Worm (Caenorhabditis elegans) whole organism, L4 larva: ENCODE measurements around the gene ech-6.

Source experiments
- R02D3.7 ChIP-seq: fragments of 150-350 bp; sonication (generic microtip); optimal IDR thresholded peaks from 3 replicates; lab custom pipeline; 2014; ENCODE audit warnings: missing biosample characterization, missing genetic modification characterization
- Y48G9A.11 ChIP-seq: fragments of 200-800 bp; sonication (Bioruptor generic); IDR thresholded peaks from 2 replicates; pipeline ENCODE4 v1.3.6; 2022; ENCODE audit warnings: missing genetic modification reagents, missing genetic modification characterization, missing compliant biosample characterization
- ceh-62 ChIP-seq: sonication (generic microtip); optimal IDR thresholded peaks from 2 replicates; lab custom pipeline; 2017; ENCODE audit warnings: missing biosample characterization, missing genetic modification characterization
- ctbp-1 ChIP-seq: fragments of 200-800 bp; sonication (Bioruptor generic); IDR thresholded peaks from 2 replicates; pipeline ENCODE4 v1.3.6; 2022; ENCODE audit warnings: missing genetic modification reagents, missing genetic modification characterization, missing compliant biosample characterization
- daf-16 ChIP-seq, 3 experiments: sonication (generic microtip); optimal IDR thresholded peaks; 2 replicates each; lab custom pipeline; 2016 to 2017; ENCODE audit warnings: missing genetic modification characterization in 3 of 3, missing genetic modification reagents in 3 of 3, mild to moderate bottlenecking in 2 of 3, missing compliant biosample characterization in 2 of 3, missing biosample characterization in 1 of 3, moderate library complexity in 1 of 3
- dmd-8 ChIP-seq: fragments of 200-800 bp; sonication (Bioruptor generic); IDR thresholded peaks from 2 replicates; pipeline ENCODE4 v1.3.6; 2022; ENCODE audit warnings: missing genetic modification characterization, missing compliant biosample characterization
- dpl-1 ChIP-seq: fragments of 150-350 bp; optimal IDR thresholded peaks from 2 replicates; lab custom pipeline; 2014; ENCODE audit warnings: missing biosample characterization, missing genetic modification reagents, missing genetic modification characterization
- dve-1 ChIP-seq: sonication (generic microtip); optimal IDR thresholded peaks from 2 replicates; lab custom pipeline; 2017; ENCODE audit warnings: antibody characterized with exemption, mild to moderate bottlenecking, missing genetic modification characterization, missing compliant biosample characterization; ENCODE audit not compliant: insufficient read depth
- egl-43 ChIP-seq: fragments of 200-800 bp; sonication (Bioruptor generic); IDR thresholded peaks from 2 replicates; pipeline ENCODE4 v1.3.6; 2022; ENCODE audit warnings: missing genetic modification reagents, missing genetic modification characterization, missing compliant biosample characterization
- hlh-11 ChIP-seq: fragments of 200-800 bp; sonication (Bioruptor generic); optimal IDR thresholded peaks from 2 replicates; lab custom pipeline; 2018; ENCODE audit warnings: mild to moderate bottlenecking, missing genetic modification characterization, missing compliant biosample characterization
- hmg-1.1 ChIP-seq: fragments of 200-800 bp; sonication (Bioruptor generic); IDR thresholded peaks from 2 replicates; pipeline ENCODE4 v1.3.6; 2022; ENCODE audit warnings: missing genetic modification reagents, missing genetic modification characterization, missing compliant biosample characterization
- jun-1 ChIP-seq: fragments of 150-350 bp; optimal IDR thresholded peaks from 2 replicates; lab custom pipeline; 2014; ENCODE audit warnings: missing biosample characterization, missing genetic modification reagents, missing genetic modification characterization
- lin-13 ChIP-seq: fragments of 150-350 bp; optimal IDR thresholded peaks from 2 replicates; lab custom pipeline; 2014; ENCODE audit warnings: missing biosample characterization, missing genetic modification reagents, missing genetic modification characterization
- lin-15B ChIP-seq: fragments of 150-350 bp; sonication (generic microtip); optimal IDR thresholded peaks from 3 replicates; lab custom pipeline; 2014; ENCODE audit warnings: missing biosample characterization, missing genetic modification characterization
- lin-38 ChIP-seq: fragments of 200-800 bp; sonication (Bioruptor generic); IDR thresholded peaks from 2 replicates; pipeline ENCODE4 v1.3.6; 2022; ENCODE audit warnings: missing genetic modification reagents, missing genetic modification characterization, missing compliant biosample characterization
- lir-3 ChIP-seq: sonication (generic microtip); optimal IDR thresholded peaks from 2 replicates; lab custom pipeline; 2016; ENCODE audit warnings: mild to moderate bottlenecking, missing genetic modification characterization, missing compliant biosample characterization
- madf-9 ChIP-seq: fragments of 200-800 bp; sonication (Bioruptor generic); conservative IDR thresholded peaks from 2 replicates; pipeline ENCODE4 v1.3.6; 2022; ENCODE audit warnings: missing genetic modification reagents, missing genetic modification characterization, missing compliant biosample characterization
- mep-1 ChIP-seq: fragments of 150-350 bp; sonication (generic microtip); optimal IDR thresholded peaks from 3 replicates; lab custom pipeline; 2014; ENCODE audit warnings: missing biosample characterization, missing genetic modification characterization
- mes-2 ChIP-seq: sonication (generic microtip); optimal IDR thresholded peaks from 2 replicates; lab custom pipeline; 2016; ENCODE audit warnings: missing genotype, mild to moderate bottlenecking, missing genetic modification characterization, missing compliant biosample characterization; ENCODE audit not compliant: poor library complexity, severe bottlenecking
- nhr-25 ChIP-seq: sonication (generic microtip); optimal IDR thresholded peaks from 2 replicates; lab custom pipeline; 2017; ENCODE audit warnings: missing genetic modification characterization, mild to moderate bottlenecking, missing compliant biosample characterization, antibody characterized with exemption, moderate library complexity, borderline replicate concordance; ENCODE audit not compliant: insufficient read depth
- nhr-28 ChIP-seq: fragments of 150-350 bp; optimal IDR thresholded peaks from 2 replicates; lab custom pipeline; 2014; ENCODE audit warnings: missing biosample characterization, missing genetic modification characterization
- nhr-48 ChIP-seq: sonication (generic microtip); optimal IDR thresholded peaks from 2 replicates; lab custom pipeline; 2016; ENCODE audit warnings: mild to moderate bottlenecking, missing genetic modification characterization, missing compliant biosample characterization
- nhr-6 ChIP-seq: fragments of 150-350 bp; optimal IDR thresholded peaks from 2 replicates; lab custom pipeline; 2014; ENCODE audit warnings: missing biosample characterization, missing genetic modification characterization
- nhr-76 ChIP-seq: fragments of 150-350 bp; optimal IDR thresholded peaks from 2 replicates; lab custom pipeline; 2014; ENCODE audit warnings: missing biosample characterization, missing genetic modification characterization
- pha-4 ChIP-seq, 2 experiments: fragments of 150-350 bp in 1 of 2; fragments of 200-800 bp in 1 of 2; sonication (Bioruptor generic) in 1 of 2; IDR thresholded peaks in 1 of 2; optimal IDR thresholded peaks in 1 of 2; 2 replicates each; pipeline versions ENCODE4 v1.3.6 to Lab custom; 2014 to 2022; ENCODE audit warnings: missing genetic modification characterization in 2 of 2, missing genetic modification reagents in 2 of 2, missing biosample characterization in 1 of 2, missing compliant biosample characterization in 1 of 2
- pqm-1 ChIP-seq: sonication (generic microtip); optimal IDR thresholded peaks from 2 replicates; lab custom pipeline; 2017; ENCODE audit warnings: missing biosample characterization, missing genetic modification characterization
- sdz-12 ChIP-seq: fragments of 200-800 bp; sonication (Bioruptor generic); optimal IDR thresholded peaks from 2 replicates; lab custom pipeline; 2018; ENCODE audit warnings: mild to moderate bottlenecking, missing genetic modification characterization, missing compliant biosample characterization
- skn-1 ChIP-seq: fragments of 150-350 bp; optimal IDR thresholded peaks from 2 replicates; lab custom pipeline; 2014; ENCODE audit warnings: missing biosample characterization, missing genetic modification characterization
- snpc-4 ChIP-seq: fragments of 150-350 bp; optimal IDR thresholded peaks from 2 replicates; lab custom pipeline; 2014; ENCODE audit warnings: missing biosample characterization, missing genetic modification characterization
- spr-1 ChIP-seq: sonication (generic microtip); optimal IDR thresholded peaks from 2 replicates; lab custom pipeline; 2016; ENCODE audit warnings: mild to moderate bottlenecking, missing genetic modification characterization, missing compliant biosample characterization
- unc-130 ChIP-seq: sonication (generic microtip); optimal IDR thresholded peaks from 2 replicates; lab custom pipeline; 2016; ENCODE audit warnings: missing genetic modification reagents, missing genetic modification characterization, missing compliant biosample characterization
- unc-39 ChIP-seq: sonication (generic microtip); optimal IDR thresholded peaks from 2 replicates; lab custom pipeline; 2017; ENCODE audit warnings: missing biosample characterization, missing genetic modification characterization
- zag-1 ChIP-seq: fragments of 150-350 bp; optimal IDR thresholded peaks from 2 replicates; lab custom pipeline; 2014; ENCODE audit warnings: missing biosample characterization, missing genetic modification characterization
- zfp-2 ChIP-seq: sonication (generic microtip); optimal IDR thresholded peaks from 2 replicates; lab custom pipeline; 2016; ENCODE audit warnings: mild to moderate bottlenecking, missing genetic modification characterization, missing compliant biosample characterization
- zfp-3 ChIP-seq: fragments of 200-800 bp; sonication (Bioruptor generic); conservative IDR thresholded peaks from 2 replicates; pipeline ENCODE4 v1.3.6; 2022; ENCODE audit warnings: missing genetic modification reagents, missing genetic modification characterization, missing compliant biosample characterization
- zip-2 ChIP-seq: fragments of 150-350 bp; optimal IDR thresholded peaks from 2 replicates; lab custom pipeline; 2014; ENCODE audit warnings: missing biosample characterization, missing genetic modification characterization
- ztf-11 ChIP-seq: fragments of 150-350 bp; optimal IDR thresholded peaks from 2 replicates; lab custom pipeline; 2014; ENCODE audit warnings: missing biosample characterization, missing genetic modification characterization

ech-6 gene

ce11 chrIII:9780665-9781304, 28.1 kb upstream of the ech-6 start, which contains the start of gene vha-1 (continued):
- TF ChIP-seq pha-4 (GFP tag; IDR thresholded peaks at IDR 0.05; lab: Robert Waterston, UW) (peak; percentile 60; the same call in 1 of the 2 replicates), pha-4 (tag; optimal IDR thresholded peaks at IDR 0.05; lab: Kevin White, UChicago) (no peak), ctbp-1 (GFP tag; lab: Robert Waterston, UW) (peak; percentile 52), zfp-2 (tag; lab: Kevin White, UChicago) (no peak), egl-43 (GFP tag; lab: Robert Waterston, UW) (0 out of 2 replicates have a peak, but pooled peaks have one; percentile 29), jun-1 (peak; percentile 71), nhr-25 (tag; lab: Kevin White, UChicago) (peak; percentile 66), daf-16 (GFP tag; optimal IDR thresholded peaks at IDR 0.05; lab: Kevin White, UChicago) (no peak), daf-16 (tag; optimal IDR thresholded peaks at IDR 0.05; lab: Kevin White, UChicago) (peak; percentile 60), skn-1 (tag; lab: Kevin White, UChicago) (peak; percentile 4), snpc-4 (tag; lab: Kevin White, UChicago) (no peak), sdz-12 (GFP tag; lab: Kevin White, UChicago) (no peak), nhr-28 (peak; percentile 92), nhr-6 (peak; percentile 89), ceh-62 (no peak)

DNA sequence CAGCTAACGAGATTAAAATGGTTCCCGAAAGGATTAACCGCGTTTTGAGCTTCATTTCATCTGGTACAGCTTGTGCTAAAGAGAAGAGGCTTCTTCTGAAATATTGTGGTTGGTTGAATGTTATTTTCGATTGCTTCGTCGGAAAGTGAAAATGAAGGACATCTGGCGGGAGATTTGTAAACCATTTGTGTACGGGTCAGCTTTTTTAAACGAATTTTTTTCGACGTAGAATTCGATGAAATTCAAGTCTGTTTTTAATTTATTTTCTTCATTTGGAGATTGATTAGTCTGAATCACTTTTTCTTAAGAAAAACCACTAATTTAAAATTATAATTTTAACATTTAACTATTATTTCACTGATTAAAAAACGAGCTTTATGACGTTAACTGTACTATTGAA, 27.6 kb upstream of the ech-6 start, which contains the start of gene sqv-3:
Gene sqv-3 (minus strand): TSS at position 101 of the 400 bp plus-strand sequence.
- no peak for TF ChIP-seq R02D3.7
- no peak for TF ChIP-seq unc-130 (GFP tag; lab: Kevin White, UChicago)
- TF ChIP-seq nhr-48: no peak
- no peak for TF ChIP-seq nhr-76
- TF ChIP-seq madf-9 (GFP tag; lab: Robert Waterston, UW): no peak
- no peak for TF ChIP-seq lir-3 (tag; lab: Kevin White, UChicago)
- no peak for TF ChIP-seq lin-13 (GFP tag; lab: Kevin White, UChicago)
- no peak for TF ChIP-seq spr-1 (tag; lab: Kevin White, UChicago)
- no peak for TF ChIP-seq dpl-1
- TF ChIP-seq Y48G9A.11: no peak
- TF ChIP-seq zfp-3 (GFP tag; lab: Robert Waterston, UW): no peak
- TF ChIP-seq zip-2 (tag; lab: Kevin White, UChicago): no peak
- no peak for TF ChIP-seq ztf-11

ce11 chrIII:9779080-9779479, 26.4 kb upstream of the ech-6 start:
- TF ChIP-seq zag-1 (tag; lab: Kevin White, UChicago): no peak
- peak; percentile 32; the same call in 1 of the 2 replicates for TF ChIP-seq lin-38 (GFP tag; lab: Robert Waterston, UW)

ce11 chrIII:9776323-9776722, 23.6 kb upstream of the ech-6 start, which contains the start of gene usp-46:
TSS of gene usp-46 (plus strand) at chrIII:9776623.
- TF ChIP-seq dmd-8 (GFP tag; lab: Robert Waterston, UW): no peak
- TF ChIP-seq hmg-1.1 (GFP tag; lab: Robert Waterston, UW): 0 out of 2 replicates have a peak, but pooled peaks have one; percentile 18
- peak; percentile 10 for TF ChIP-seq dve-1 (tag; lab: Kevin White, UChicago)
- TF ChIP-seq mep-1 (tag; lab: Kevin White, UChicago): peak; percentile 7
- TF ChIP-seq pqm-1: no peak
- no peak for TF ChIP-seq lin-15B (tag; lab: Kevin White, UChicago)
- peak; percentile 22 for TF ChIP-seq mes-2 (tag; lab: Kevin White, UChicago)
- peak; percentile 4 for TF ChIP-seq hlh-11 (tag; lab: Kevin White, UChicago)
- peak; percentile 4 for TF ChIP-seq nhr-28
- TF ChIP-seq unc-39 (tag; lab: Kevin White, UChicago): no peak
